Fruit fly (Drosophila melanogaster): ENCODE results near the gene CG6138.

The CG6138 gene

dm6 chr2L:10543048-10543752 is 23.9 kb upstream of the CG6138 start (continued):
- TF ChIP-seq pum (GFP tag; optimal IDR thresholded peaks at IDR 0.05) (no peak), CG12769 (tag; optimal IDR thresholded peaks at IDR 0.05) (peak; percentile 7), Awh (GFP tag; IDR thresholded peaks at IDR 0.05) (0 out of 2 replicates have a peak, but pooled peaks have one; percentile 41), CG18011 (GFP tag; optimal IDR thresholded peaks at IDR 0.05) (no peak), Hmx (GFP tag; optimal IDR thresholded peaks at IDR 0.05) (no peak), nerfin-1 (tag; optimal IDR thresholded peaks at IDR 0.05) (peak; percentile 39), cato (GFP tag; optimal IDR thresholded peaks at IDR 0.05; ENCODE audit: borderline replicate concordance) (no peak), Chrac-16 (GFP tag; optimal IDR thresholded peaks at IDR 0.05) (no peak), CG13123 (GFP tag; optimal IDR thresholded peaks at IDR 0.05) (no peak), lola (GFP tag; optimal IDR thresholded peaks at IDR 0.05) (peak in 1 of 3 experiments; percentile 74), crol (GFP tag; IDR thresholded peaks at IDR 0.05) (peak; percentile 19; the same call in 1 of the 2 replicates), Six4 (GFP tag; optimal IDR thresholded peaks at IDR 0.05) (peak; percentile 21), CG10959 (GFP tag; IDR thresholded peaks at IDR 0.05) (no peak), CG16815 (GFP tag; optimal IDR thresholded peaks at IDR 0.05) (peak; percentile 29), HmgD (GFP tag; optimal IDR thresholded peaks at IDR 0.05) (no peak), CG9932 (GFP tag; IDR thresholded peaks at IDR 0.05) (no peak; the same call in 1 of the 2 replicates), CG3065 (GFP tag; optimal IDR thresholded peaks at IDR 0.05) (no peak), CG1233 (GFP tag; optimal IDR thresholded peaks at IDR 0.05) (peak; percentile 21), CG8089 (GFP tag; optimal IDR thresholded peaks at IDR 0.05) (no peak), Xbp1 (GFP tag; optimal IDR thresholded peaks at IDR 0.05) (peak; percentile 51), run (tag; optimal IDR thresholded peaks at IDR 0.05) (no peak), Atf-2 (GFP tag; optimal IDR thresholded peaks at IDR 0.05) (no peak)

DNA sequence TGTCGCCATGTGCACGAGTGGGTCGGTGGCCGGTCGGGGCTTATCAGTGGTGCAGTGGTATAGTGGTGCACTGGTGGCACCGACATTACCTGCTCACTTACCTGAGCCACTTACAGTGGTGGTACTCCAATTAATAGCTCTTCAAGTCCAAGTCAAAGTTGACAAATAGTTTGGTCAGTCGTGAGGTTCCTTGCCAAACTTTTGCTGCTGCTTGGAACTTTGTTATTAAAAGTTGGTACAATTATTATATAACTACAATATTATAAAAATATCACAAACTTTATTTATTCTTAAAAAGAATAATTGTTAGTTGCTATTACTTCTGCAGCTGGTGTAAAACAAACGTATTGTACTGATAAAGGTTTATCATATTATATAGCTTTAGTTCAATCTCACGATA is 23.1 kb upstream of the CG6138 start:
- TF ChIP-seq al (GFP tag; IDR thresholded peaks at IDR 0.05) = no peak
- no peak for TF ChIP-seq CG12219 (GFP tag; optimal IDR thresholded peaks at IDR 0.05)
- peak; percentile 15; the same call in 1 of the 2 replicates for TF ChIP-seq CG10366 (GFP tag; IDR thresholded peaks at IDR 0.05)
- TF ChIP-seq D19A (tag; optimal IDR thresholded peaks at IDR 0.05) = peak; percentile 55
- TF ChIP-seq CG17359 (tag; optimal IDR thresholded peaks at IDR 0.05) = peak; percentile 5
- peak; percentile 30; the same call in 1 of the 2 replicates for TF ChIP-seq Ptx1 (GFP tag; IDR thresholded peaks at IDR 0.05)
- TF ChIP-seq CG10462 (GFP tag; optimal IDR thresholded peaks at IDR 0.05) = no peak
- no peak for TF ChIP-seq TFAM (GFP tag; optimal IDR thresholded peaks at IDR 0.05)
- TF ChIP-seq odd (GFP tag; optimal IDR thresholded peaks at IDR 0.05) = no peak
- TF ChIP-seq fd96Cb (tag; optimal IDR thresholded peaks at IDR 0.05) = no peak
- no peak for TF ChIP-seq prd (optimal IDR thresholded peaks at IDR 0.05)
- TF ChIP-seq prd (GFP tag; IDR thresholded peaks at IDR 0.05) = peak; percentile 44; the same call in 2 of the 3 replicates
- peak; percentile 55; the same call in 1 of the 3 replicates for TF ChIP-seq CG11695 (GFP tag; IDR thresholded peaks at IDR 0.05)
- TF ChIP-seq CG32772 (GFP tag; IDR thresholded peaks at IDR 0.05) = no peak
- TF ChIP-seq row (GFP tag; IDR thresholded peaks at IDR 0.05) = peak; percentile 58
- 0 out of 2 replicates have a peak, but pooled peaks have one; percentile 20 for TF ChIP-seq Xrp1 (GFP tag; IDR thresholded peaks at IDR 0.05)
- peak; percentile 23 for TF ChIP-seq Med (GFP tag)
- 0 out of 3 replicates have a peak, but pooled peaks have one; percentile 12 for TF ChIP-seq gce (GFP tag; IDR thresholded peaks at IDR 0.05)
- TF ChIP-seq psq (GFP tag; optimal IDR thresholded peaks at IDR 0.05) = no peak
- TF ChIP-seq Pdp1 (GFP tag; optimal IDR thresholded peaks at IDR 0.05) = peak in 1 of 2 experiments; percentile 40
- TF ChIP-seq Sox102F (GFP tag; optimal IDR thresholded peaks at IDR 0.05) = peak; percentile 45
- TF ChIP-seq CG9817 (tag; optimal IDR thresholded peaks at IDR 0.05) = peak; percentile 16
- TF ChIP-seq CG17186 (GFP tag; optimal IDR thresholded peaks at IDR 0.05) = no peak
- TF ChIP-seq ranshi (GFP tag; IDR thresholded peaks at IDR 0.05) = no peak
- peak; percentile 25; the same call in 1 of the 2 replicates for TF ChIP-seq CG6272 (GFP tag; IDR thresholded peaks at IDR 0.05)
- TF ChIP-seq pros (GFP tag; optimal IDR thresholded peaks at IDR 0.05) = no peak
- peak; percentile 68 for TF ChIP-seq CG15073 (GFP tag; optimal IDR thresholded peaks at IDR 0.05)
- TF ChIP-seq Hr51 (GFP tag; optimal IDR thresholded peaks at IDR 0.05) = peak in 1 of 2 experiments; percentile 34

All from whole organism, embryonic.